Worm (Caenorhabditis elegans): ENCODE results near the gene C25F6.8.

DNA sequence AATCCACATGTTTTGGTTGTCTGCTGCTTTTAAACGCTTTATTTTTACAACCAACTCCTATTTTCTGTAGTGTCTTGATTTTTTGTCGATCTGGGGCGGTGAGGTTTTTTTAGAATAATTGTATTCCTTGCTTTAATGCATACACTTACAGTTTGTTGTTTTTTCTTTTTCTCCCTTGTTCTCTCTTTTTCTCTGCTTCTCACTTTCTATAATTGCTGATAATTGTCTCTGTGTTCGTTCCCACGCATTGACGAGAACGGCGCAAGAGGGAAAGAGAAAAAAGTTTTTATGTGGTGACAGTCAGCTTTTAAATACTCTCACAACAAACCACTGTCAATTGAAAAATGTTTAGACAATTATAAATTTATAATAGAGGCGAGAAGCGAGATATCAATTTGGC lies 10.7 kb downstream of the C25F6.8 start:
- TF ChIP-seq dmd-4 (tag; optimal IDR thresholded peaks at IDR 0.05; ENCODE audit: borderline replicate concordance), result no peak
- TF ChIP-seq nhr-11 (tag; optimal IDR thresholded peaks at IDR 0.05), result no peak
